Fruit fly (Drosophila melanogaster) whole organism, embryonic: Measurements from ENCODE around the gene CG17097.
A peak's percentile ranks its signal among the peaks of the same experiment; 100 is the strongest.

ENCODE experiments used
- CG10147 ChIP-seq: fragments of 200-800 bp; sonication (Bioruptor generic); optimal IDR thresholded peaks from 2 replicates; lab custom pipeline; 2019; ENCODE audit warnings: missing biosample characterization, mild to moderate bottlenecking, missing genetic modification characterization, moderate library complexity
- CG11456 ChIP-seq: fragments of 200-800 bp; sonication (Bioruptor generic); IDR thresholded peaks from 3 replicates; pipeline ENCODE4 v1.3.6; 2022; ENCODE audit warnings: missing biosample characterization, missing genetic modification characterization
- CG12219 ChIP-seq: fragments of 200-800 bp; sonication (Bioruptor generic); optimal IDR thresholded peaks from 3 replicates; lab custom pipeline; 2018; ENCODE audit warnings: missing biosample characterization, mild to moderate bottlenecking, missing genetic modification characterization
- CG14667 ChIP-seq: fragments of 200-800 bp; sonication (Bioruptor generic); IDR thresholded peaks from 2 replicates; pipeline ENCODE4 v1.3.6; 2022; ENCODE audit warnings: missing biosample characterization, missing genetic modification characterization
- CG1647 ChIP-seq: fragments of 200-800 bp; sonication (Bioruptor generic); optimal IDR thresholded peaks from 3 replicates; lab custom pipeline; 2016; ENCODE audit warnings: missing biosample characterization, missing genetic modification characterization
- CG16813 ChIP-seq: fragments of 200-800 bp; sonication (Bioruptor generic); IDR thresholded peaks from 3 replicates; pipeline ENCODE4 v1.3.6; 2022; ENCODE audit warnings: missing biosample characterization, missing genetic modification characterization; ENCODE audit not compliant: partially characterized antibody
- CG17186 ChIP-seq: fragments of 200-800 bp; sonication (Bioruptor generic); optimal IDR thresholded peaks from 3 replicates; lab custom pipeline; 2017; ENCODE audit warnings: missing biosample characterization, missing genetic modification reagents, missing genetic modification characterization
- CG1832 ChIP-seq: fragments of 200-800 bp; sonication (Bioruptor generic); optimal IDR thresholded peaks from 2 replicates; lab custom pipeline; 2017; ENCODE audit warnings: missing biosample characterization, mild to moderate bottlenecking, missing genetic modification characterization, inconsistent platforms
- CG3281 ChIP-seq: fragments of 200-800 bp; sonication (Bioruptor generic); optimal IDR thresholded peaks from 3 replicates; lab custom pipeline; 2017; ENCODE audit warnings: missing biosample characterization, mild to moderate bottlenecking, missing genetic modification characterization
- CG3995 ChIP-seq: fragments of 200-800 bp; sonication (Bioruptor generic); optimal IDR thresholded peaks from 3 replicates; lab custom pipeline; 2016; ENCODE audit warnings: missing biosample characterization, missing genetic modification characterization
- CG43689 ChIP-seq: fragments of 200-800 bp; sonication (Bioruptor generic); IDR thresholded peaks from 2 replicates; pipeline ENCODE4 v1.3.6; 2022; ENCODE audit warnings: missing biosample characterization, missing genetic modification characterization
- CG5953 ChIP-seq: fragments of 200-800 bp; sonication (Bioruptor generic); IDR thresholded peaks from 2 replicates; pipeline ENCODE4 v1.3.6; 2022; ENCODE audit warnings: missing biosample characterization, missing genetic modification characterization
- CG6791 ChIP-seq: fragments of 200-800 bp; sonication (Bioruptor generic); IDR thresholded peaks from 3 replicates; pipeline ENCODE4 v1.3.6; 2022; ENCODE audit warnings: missing biosample characterization, missing genetic modification characterization; ENCODE audit not compliant: partially characterized antibody
- CG7372 ChIP-seq: fragments of 200-800 bp; sonication (Bioruptor generic); IDR thresholded peaks from 2 replicates; pipeline ENCODE4 v1.3.6; 2022; ENCODE audit warnings: missing biosample characterization, missing genetic modification characterization
- CG7745 ChIP-seq: fragments of 200-800 bp; sonication (Bioruptor generic); optimal IDR thresholded peaks from 2 replicates; lab custom pipeline; 2018; ENCODE audit warnings: missing biosample characterization, mild to moderate bottlenecking, missing genetic modification characterization, moderate library complexity
- CG8359 ChIP-seq: fragments of 200-800 bp; sonication (Bioruptor generic); optimal IDR thresholded peaks from 2 replicates; lab custom pipeline; 2017; ENCODE audit warnings: missing biosample characterization, mild to moderate bottlenecking, missing genetic modification characterization, borderline replicate concordance
- CG8765 ChIP-seq: fragments of 200-800 bp; sonication (Bioruptor generic); IDR thresholded peaks from 2 replicates; pipeline ENCODE4 v1.3.6; 2022; ENCODE audit warnings: missing biosample characterization, missing genetic modification characterization
- CG9727 ChIP-seq: fragments of 200-800 bp; sonication (Bioruptor generic); optimal IDR thresholded peaks from 3 replicates; lab custom pipeline; 2017; ENCODE audit warnings: missing biosample characterization, mild to moderate bottlenecking, missing genetic modification characterization
- Camta ChIP-seq: fragments of 200-800 bp; sonication (Bioruptor generic); optimal IDR thresholded peaks from 2 replicates; lab custom pipeline; 2016; ENCODE audit warnings: missing biosample characterization, missing genetic modification characterization
- Dip3 ChIP-seq: fragments of 200-800 bp; sonication (Bioruptor generic); optimal IDR thresholded peaks from 3 replicates; lab custom pipeline; 2016; ENCODE audit warnings: missing biosample characterization, missing genetic modification characterization
- Doc2 ChIP-seq: fragments of 200-800 bp; sonication (Bioruptor generic); IDR thresholded peaks from 2 replicates; pipeline ENCODE4 v1.3.6; 2022; ENCODE audit warnings: missing biosample characterization, missing genetic modification characterization
- ERR ChIP-seq: fragments of 200-800 bp; sonication (Bioruptor generic); optimal IDR thresholded peaks from 2 replicates; lab custom pipeline; 2016; ENCODE audit warnings: missing biosample characterization, missing genetic modification characterization
- Ets65A ChIP-seq: fragments of 200-800 bp; sonication (Bioruptor generic); peaks from one replicate; lab custom pipeline; 2016; ENCODE audit warnings: missing biosample characterization, missing genetic modification characterization
- HHEX ChIP-seq: fragments of 200-800 bp; sonication (Bioruptor generic); optimal IDR thresholded peaks from 3 replicates; lab custom pipeline; 2017; ENCODE audit warnings: missing biosample characterization, mild to moderate bottlenecking, missing genetic modification characterization, missing genetic modification reagents
- Max ChIP-seq: fragments of 200-800 bp; sonication (Bioruptor generic); optimal IDR thresholded peaks from 2 replicates; lab custom pipeline; 2016; ENCODE audit warnings: missing biosample characterization, mild to moderate bottlenecking, missing genetic modification characterization
- NC2β ChIP-seq: fragments of 200-800 bp; sonication (Bioruptor generic); optimal IDR thresholded peaks from 2 replicates; lab custom pipeline; 2016; ENCODE audit warnings: missing biosample characterization, missing genetic modification characterization
- Pdp1 ChIP-seq, 2 experiments: fragments of 200-800 bp; sonication (Bioruptor generic); optimal IDR thresholded peaks; 3 replicates each; lab custom pipeline; 2016; ENCODE audit warnings: missing biosample characterization in 2 of 2, missing genetic modification characterization in 2 of 2, mild to moderate bottlenecking in 1 of 2, moderate library complexity in 1 of 2
- Ptx1 ChIP-seq: fragments of 200-800 bp; sonication (Bioruptor generic); IDR thresholded peaks from 2 replicates; pipeline ENCODE4 v1.3.6; 2022; ENCODE audit warnings: missing biosample characterization, missing genetic modification characterization
- Taf1 ChIP-seq: fragments of 200-800 bp; sonication (Bioruptor generic); IDR thresholded peaks from 2 replicates; pipeline ENCODE4 v1.3.6; 2022; ENCODE audit warnings: missing biosample characterization, missing genetic modification characterization
- ash1 ChIP-seq: fragments of 200-800 bp; sonication (Bioruptor generic); optimal IDR thresholded peaks from 2 replicates; lab custom pipeline; 2018; ENCODE audit warnings: missing biosample characterization, mild to moderate bottlenecking, missing genetic modification characterization
- bbx ChIP-seq: fragments of 200-800 bp; sonication (Bioruptor generic); IDR thresholded peaks from 2 replicates; pipeline ENCODE4 v1.3.6; 2022; ENCODE audit warnings: missing biosample characterization, missing genetic modification characterization; ENCODE audit not compliant: partially characterized antibody
- corto ChIP-seq: fragments of 200-800 bp; sonication (Bioruptor generic); optimal IDR thresholded peaks from 2 replicates; lab custom pipeline; 2016; ENCODE audit warnings: missing biosample characterization, mild to moderate bottlenecking, missing genetic modification characterization, moderate library complexity
- croc ChIP-seq: fragments of 200-800 bp; sonication (Bioruptor generic); conservative IDR thresholded peaks from 3 replicates; pipeline ENCODE4 v1.3.6; 2022; ENCODE audit warnings: missing biosample characterization, missing genetic modification characterization
- fd96Cb ChIP-seq: fragments of 200-800 bp; sonication (Bioruptor generic); optimal IDR thresholded peaks from 2 replicates; lab custom pipeline; 2018; ENCODE audit warnings: missing biosample characterization, mild to moderate bottlenecking, missing genetic modification characterization, moderate library complexity
- gro ChIP-seq: fragments of 200-800 bp; sonication (Bioruptor generic); optimal IDR thresholded peaks from 2 replicates; lab custom pipeline; 2016; ENCODE audit warnings: missing biosample characterization, missing genetic modification characterization
- ind ChIP-seq: fragments of 200-800 bp; sonication (Bioruptor generic); optimal IDR thresholded peaks from 3 replicates; lab custom pipeline; 2016; ENCODE audit warnings: missing biosample characterization, missing genetic modification characterization
- kay ChIP-seq: fragments of 200-800 bp; sonication (Bioruptor generic); optimal IDR thresholded peaks from 2 replicates; lab custom pipeline; 2016; ENCODE audit warnings: missing biosample characterization, missing genetic modification characterization
- klu ChIP-seq: fragments of 200-800 bp; sonication (Bioruptor generic); IDR thresholded peaks from 2 replicates; pipeline ENCODE4 v1.3.6; 2022; ENCODE audit warnings: missing biosample characterization, missing genetic modification characterization
- lola ChIP-seq, 3 experiments: fragments of >200 bp in 2 of 3; fragments of 200-800 bp in 1 of 3; sonication (Bioruptor generic) in 1 of 3; optimal IDR thresholded peaks; 2 replicates each; lab custom pipeline; 2017 to 2019; ENCODE audit warnings: missing biosample characterization in 3 of 3, missing genetic modification characterization in 3 of 3, mild to moderate bottlenecking in 1 of 3, moderate library complexity in 1 of 3
- nmo ChIP-seq: fragments of 200-800 bp; sonication (Bioruptor generic); optimal IDR thresholded peaks from 2 replicates; lab custom pipeline; 2018; ENCODE audit warnings: missing biosample characterization, mild to moderate bottlenecking, missing genetic modification characterization, moderate library complexity
- pan ChIP-seq, 4 experiments: fragments of >200 bp in 3 of 4; fragments of 200-800 bp in 1 of 4; sonication (Bioruptor generic) in 1 of 4; optimal IDR thresholded peaks in 3 of 4; IDR thresholded peaks in 1 of 4; 2 replicates each; pipeline versions ENCODE4 v1.3.6 to Lab custom; 2017 to 2022; ENCODE audit warnings: missing biosample characterization in 2 of 4, missing genetic modification characterization in 2 of 4, mixed read lengths in 1 of 4
- pfk ChIP-seq: fragments of 200-800 bp; sonication (Bioruptor generic); optimal IDR thresholded peaks from 2 replicates; lab custom pipeline; 2018; ENCODE audit warnings: missing biosample characterization, mild to moderate bottlenecking, missing genetic modification characterization, moderate library complexity
- psq ChIP-seq: fragments of 200-800 bp; sonication (Bioruptor generic); optimal IDR thresholded peaks from 2 replicates; lab custom pipeline; 2017; ENCODE audit warnings: missing biosample characterization, missing genetic modification characterization
- run ChIP-seq: fragments of 200-800 bp; sonication (Bioruptor generic); optimal IDR thresholded peaks from 3 replicates; lab custom pipeline; 2018; ENCODE audit warnings: missing biosample characterization, mild to moderate bottlenecking, missing genetic modification characterization
- sr ChIP-seq: fragments of 200-800 bp; sonication (Bioruptor generic); IDR thresholded peaks from 3 replicates; pipeline ENCODE4 v1.3.6; 2022; ENCODE audit warnings: missing biosample characterization, missing genetic modification characterization
- tx ChIP-seq: fragments of 200-800 bp; sonication (Bioruptor generic); optimal IDR thresholded peaks from 2 replicates; lab custom pipeline; 2016; ENCODE audit warnings: missing biosample characterization, missing genetic modification characterization
- unpg ChIP-seq: fragments of 200-800 bp; sonication (Bioruptor generic); optimal IDR thresholded peaks from 3 replicates; lab custom pipeline; 2018; ENCODE audit warnings: missing biosample characterization, mild to moderate bottlenecking, missing genetic modification characterization, moderate library complexity
- zen2 ChIP-seq: fragments of 200-800 bp; sonication (Bioruptor generic); IDR thresholded peaks from 3 replicates; pipeline ENCODE4 v1.3.6; 2022; ENCODE audit warnings: missing biosample characterization, missing genetic modification characterization; ENCODE audit not compliant: partially characterized antibody
- zfh1 ChIP-seq: fragments of 200-800 bp; sonication (Bioruptor generic); IDR thresholded peaks from 3 replicates; pipeline ENCODE4 v1.3.6; 2022; ENCODE audit warnings: missing biosample characterization, missing genetic modification characterization

Gene CG17097

DNA sequence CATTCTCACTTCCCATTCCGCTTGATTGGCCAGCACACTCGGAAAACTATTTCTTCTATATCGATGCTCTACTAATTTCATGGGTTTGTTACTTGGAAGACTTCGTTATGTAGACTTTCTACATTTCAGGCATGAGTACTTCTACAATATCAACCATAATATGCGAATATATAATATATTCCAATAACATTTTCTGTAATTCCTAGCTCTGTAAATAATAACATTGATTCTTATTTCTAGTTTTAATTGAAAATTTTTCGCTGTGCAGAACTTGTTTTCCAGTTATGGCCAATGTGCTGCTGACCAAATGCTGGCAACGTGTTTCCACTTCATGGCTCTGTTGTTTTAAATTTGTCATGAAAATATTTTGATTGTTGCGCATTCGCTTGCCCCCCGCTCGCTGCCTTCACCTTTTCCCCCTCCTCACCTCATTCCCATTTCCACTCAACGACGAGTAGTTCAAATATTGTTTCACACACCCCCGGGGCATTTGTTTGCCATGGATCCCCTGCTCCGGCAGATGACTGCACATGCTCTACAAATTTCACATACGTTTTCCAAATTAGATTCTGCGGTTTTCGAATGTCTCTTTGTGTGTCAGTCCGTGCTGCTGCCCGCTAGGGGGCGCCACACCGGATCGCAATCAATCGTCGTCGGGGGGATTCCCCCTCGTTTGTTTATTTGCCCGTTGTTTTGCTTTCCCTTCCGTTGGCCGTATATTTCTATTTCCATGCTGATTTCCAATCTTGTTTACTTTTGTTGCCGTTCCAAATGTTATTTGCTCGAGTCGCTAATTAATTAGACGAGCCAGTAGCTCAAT lies 31.3 kb upstream of the CG17097 start (continued):
- TF ChIP-seq croc (GFP tag; lab: Robert Waterston, UW) (peak; percentile 14; the same call in 1 of the 3 replicates), Pdp1 (GFP tag; optimal IDR thresholded peaks at IDR 0.05; lab: Kevin White, UChicago) (peak in 1 of 2 experiments; percentile 42), ERR (GFP tag; lab: Kevin White, UChicago) (no peak), run (tag; lab: Kevin White, UChicago) (peak; percentile 53), Camta (GFP tag; lab: Kevin White, UChicago) (no peak), Doc2 (GFP tag; lab: Robert Waterston, UW) (no peak), CG1832 (GFP tag; lab: Kevin White, UChicago) (no peak), CG3995 (GFP tag; lab: Kevin White, UChicago) (no peak), CG8765 (GFP tag; lab: Robert Waterston, UW) (no peak), lola (GFP tag; optimal IDR thresholded peaks at IDR 0.05; lab: Kevin White, UChicago) (no peak), fd96Cb (tag; lab: Kevin White, UChicago) (no peak), CG43689 (GFP tag; lab: Robert Waterston, UW) (0 out of 2 replicates have a peak, but pooled peaks have one; percentile 12), tx (GFP tag; lab: Kevin White, UChicago) (no peak), CG16813 (GFP tag; lab: Robert Waterston, UW) (no peak), CG10147 (no peak), bbx (no peak), CG17186 (no peak), CG5953 (GFP tag; lab: Robert Waterston, UW) (no peak), NC2β (GFP tag; lab: Kevin White, UChicago) (no peak), CG8359 (GFP tag; lab: Kevin White, UChicago) (no peak), CG9727 (GFP tag; lab: Kevin White, UChicago) (no peak), ind (GFP tag; lab: Kevin White, UChicago) (no peak), CG1647 (GFP tag; lab: Kevin White, UChicago) (no peak), CG3281 (GFP tag; lab: Kevin White, UChicago) (no peak), Ets65A (GFP tag; lab: Kevin White, UChicago) (no peak), Dip3 (no peak), nmo (GFP tag; lab: Kevin White, UChicago) (no peak), corto (no peak), unpg (GFP tag; lab: Kevin White, UChicago) (no peak), psq (GFP tag; lab: Kevin White, UChicago) (no peak), HHEX (GFP tag; lab: Kevin White, UChicago) (no peak), CG11456 (no peak), pfk (GFP tag; lab: Kevin White, UChicago) (no peak), Taf1 (GFP tag; lab: Robert Waterston, UW) (no peak), CG6791 (GFP tag; lab: Robert Waterston, UW) (no peak), CG12219 (no peak), ash1 (GFP tag; lab: Kevin White, UChicago) (no peak), Max (no peak), klu (no peak), zen2 (GFP tag; lab: Robert Waterston, UW) (no peak), CG14667 (GFP tag; lab: Robert Waterston, UW) (no peak), CG7372 (GFP tag; lab: Robert Waterston, UW) (no peak), Ptx1 (GFP tag; lab: Robert Waterston, UW) (no peak), zfh1 (GFP tag; lab: Robert Waterston, UW) (peak; percentile 18; the same call in 1 of the 3 replicates), CG7745 (tag; lab: Kevin White, UChicago) (no peak), sr (no peak), kay (no peak), pan (optimal IDR thresholded peaks at IDR 0.05; lab: Kevin White, UChicago) (no peak), pan (GFP tag; optimal IDR thresholded peaks at IDR 0.05 in 1 of 2, IDR thresholded peaks at IDR 0.05 in 1 of 2) (no peak), gro (GFP tag; lab: Kevin White, UChicago) (no peak)
